Worm (Caenorhabditis elegans) whole organism, mixed stage, embryonic: ENCODE data around the gene F08H9.2.

Experiments used
- ceh-39 ChIP-seq: fragments of 150-350 bp; optimal IDR thresholded peaks from 2 replicates; lab custom pipeline; 2014; ENCODE audit warnings: missing biosample characterization, missing genetic modification characterization
- elt-1 ChIP-seq: sonication (generic microtip); optimal IDR thresholded peaks from 2 replicates; lab custom pipeline; 2017; ENCODE audit warnings: missing genetic modification characterization, mild to moderate bottlenecking, missing compliant biosample characterization, antibody characterized with exemption, moderate library complexity, borderline replicate concordance; ENCODE audit not compliant: insufficient read depth
- elt-3 ChIP-seq: fragments of 150-350 bp; optimal IDR thresholded peaks from 2 replicates; lab custom pipeline; 2014; ENCODE audit warnings: missing biosample characterization, missing genetic modification characterization
- lin-13 ChIP-seq: fragments of 150-350 bp; optimal IDR thresholded peaks from 2 replicates; lab custom pipeline; 2014; ENCODE audit warnings: missing biosample characterization, missing genetic modification characterization
- lsy-2 ChIP-seq: fragments of 150-350 bp; optimal IDR thresholded peaks from 2 replicates; lab custom pipeline; 2014; ENCODE audit warnings: missing biosample characterization, missing genetic modification characterization
- mep-1 ChIP-seq: fragments of 150-350 bp; optimal IDR thresholded peaks from 2 replicates; lab custom pipeline; 2017; ENCODE audit warnings: missing biosample characterization, missing genetic modification reagents, missing genetic modification characterization, inconsistent platforms
- nhr-12 ChIP-seq: fragments of 150-350 bp; optimal IDR thresholded peaks from 2 replicates; lab custom pipeline; 2014; ENCODE audit warnings: missing biosample characterization, missing genetic modification characterization
- nhr-28 ChIP-seq: fragments of 150-350 bp; optimal IDR thresholded peaks from 2 replicates; lab custom pipeline; 2014; ENCODE audit warnings: missing biosample characterization, missing genetic modification characterization
- nhr-76 ChIP-seq: sonication (generic microtip); optimal IDR thresholded peaks from 2 replicates; lab custom pipeline; 2017; ENCODE audit warnings: missing biosample characterization, missing genetic modification characterization
- tbx-8 ChIP-seq: fragments of 200-800 bp; sonication (Bioruptor generic); optimal IDR thresholded peaks from 2 replicates; lab custom pipeline; 2018; ENCODE audit warnings: mild to moderate bottlenecking, missing genetic modification characterization, moderate library complexity, missing compliant biosample characterization
- unc-120 ChIP-seq: sonication (generic microtip); optimal IDR thresholded peaks from 2 replicates; lab custom pipeline; 2017; ENCODE audit warnings: missing genetic modification characterization, missing compliant biosample characterization; ENCODE audit not compliant: poor library complexity, severe bottlenecking
- unc-39 ChIP-seq: fragments of 150-350 bp; optimal IDR thresholded peaks from 2 replicates; lab custom pipeline; 2014; ENCODE audit warnings: missing biosample characterization, missing genetic modification characterization
- unc-62 ChIP-seq: fragments of 150-350 bp; optimal IDR thresholded peaks from 2 replicates; lab custom pipeline; 2014; ENCODE audit warnings: missing biosample characterization, missing genetic modification reagents, missing genetic modification characterization
- zip-8 ChIP-seq: fragments of 150-350 bp; optimal IDR thresholded peaks from 2 replicates; lab custom pipeline; 2014; ENCODE audit warnings: missing biosample characterization, missing genetic modification characterization

DNA sequence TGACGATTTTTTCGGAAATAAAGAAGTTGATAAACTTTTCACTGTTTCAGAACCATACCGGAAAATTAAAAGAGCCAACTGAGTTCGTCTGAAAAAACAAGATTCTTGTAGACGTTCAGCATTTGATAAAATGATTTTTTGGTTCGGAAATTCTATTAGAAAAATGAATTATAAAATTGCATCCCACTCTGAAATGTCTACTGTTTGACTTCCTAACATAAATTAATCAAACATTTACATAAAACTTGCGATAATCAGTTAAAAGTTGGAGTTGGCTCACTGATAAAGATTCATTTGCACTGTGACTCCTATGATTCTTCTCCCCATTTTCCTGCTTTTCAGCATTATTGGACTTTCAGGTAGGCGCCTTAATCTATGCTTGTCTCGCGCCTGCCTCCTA, 8.5 kb downstream of the F08H9.2 start, which contains the start of gene clec-57:
- TF ChIP-seq nhr-28 (tag; lab: Kevin White, UChicago) (no peak), unc-120 (tag; lab: Kevin White, UChicago) (no peak), lsy-2 (tag; lab: Kevin White, UChicago) (no peak), mep-1 (no peak), ceh-39 (tag; lab: Kevin White, UChicago) (no peak), elt-1 (tag; lab: Kevin White, UChicago) (no peak), elt-3 (tag; lab: Kevin White, UChicago) (no peak), unc-62 (GFP tag; lab: Kevin White, UChicago) (no peak), nhr-12 (no peak), nhr-76 (tag; lab: Kevin White, UChicago) (no peak), zip-8 (no peak), tbx-8 (GFP tag; lab: Kevin White, UChicago) (no peak), lin-13 (tag; lab: Kevin White, UChicago) (no peak), unc-39 (tag; lab: Kevin White, UChicago) (no peak)
